Worm (Caenorhabditis elegans) whole organism, mixed stage, embryonic: ENCODE results near the gene C34C12.8.

Experiments
- M03D4.4 ChIP-seq: sonication (generic microtip); optimal IDR thresholded peaks from 2 replicates; lab custom pipeline; 2017; ENCODE audit warnings: mild to moderate bottlenecking, missing genetic modification characterization, missing compliant biosample characterization
- bed-3 ChIP-seq: fragments of 200-800 bp; sonication (Bioruptor generic); optimal IDR thresholded peaks from 3 replicates; lab custom pipeline; 2018; ENCODE audit warnings: mild to moderate bottlenecking, missing genetic modification characterization, moderate library complexity, missing compliant biosample characterization
- blmp-1 ChIP-seq: fragments of 150-350 bp; optimal IDR thresholded peaks from 2 replicates; lab custom pipeline; 2014; ENCODE audit warnings: missing biosample characterization, missing genetic modification characterization
- ceh-39 ChIP-seq: fragments of 150-350 bp; optimal IDR thresholded peaks from 2 replicates; lab custom pipeline; 2014; ENCODE audit warnings: missing biosample characterization, missing genetic modification characterization
- ceh-43 ChIP-seq: fragments of 200-800 bp; sonication (Bioruptor generic); optimal IDR thresholded peaks from 2 replicates; lab custom pipeline; 2018; ENCODE audit warnings: mild to moderate bottlenecking, missing genetic modification characterization, moderate library complexity, missing compliant biosample characterization
- ceh-83 ChIP-seq: fragments of 200-800 bp; sonication (Bioruptor generic); optimal IDR thresholded peaks from 2 replicates; lab custom pipeline; 2018; ENCODE audit warnings: mild to moderate bottlenecking, missing genetic modification characterization, missing compliant biosample characterization
- ces-1 ChIP-seq: fragments of 150-350 bp; optimal IDR thresholded peaks from 2 replicates; lab custom pipeline; 2014; ENCODE audit warnings: missing biosample characterization, missing genetic modification reagents, missing genetic modification characterization
- cnd-1 ChIP-seq: fragments of 200-800 bp; sonication (Bioruptor generic); optimal IDR thresholded peaks from 2 replicates; lab custom pipeline; 2018; ENCODE audit warnings: mild to moderate bottlenecking, missing genetic modification characterization, missing compliant biosample characterization
- drap-1 ChIP-seq: fragments of 200-800 bp; sonication (Bioruptor generic); optimal IDR thresholded peaks from 3 replicates; lab custom pipeline; 2018; ENCODE audit warnings: mild to moderate bottlenecking, missing genetic modification characterization, missing compliant biosample characterization
- elt-1 ChIP-seq: sonication (generic microtip); optimal IDR thresholded peaks from 2 replicates; lab custom pipeline; 2017; ENCODE audit warnings: missing genetic modification characterization, mild to moderate bottlenecking, missing compliant biosample characterization, antibody characterized with exemption, moderate library complexity, borderline replicate concordance; ENCODE audit not compliant: insufficient read depth
- elt-3 ChIP-seq: fragments of 150-350 bp; optimal IDR thresholded peaks from 2 replicates; lab custom pipeline; 2014; ENCODE audit warnings: missing biosample characterization, missing genetic modification characterization
- flh-1 ChIP-seq: fragments of 200-800 bp; sonication (Bioruptor generic); optimal IDR thresholded peaks from 2 replicates; lab custom pipeline; 2018; ENCODE audit warnings: mild to moderate bottlenecking, missing genetic modification characterization, moderate library complexity, missing compliant biosample characterization
- ham-2 ChIP-seq: fragments of 200-800 bp; sonication (Bioruptor generic); optimal IDR thresholded peaks from 2 replicates; lab custom pipeline; 2018; ENCODE audit warnings: mild to moderate bottlenecking, missing genetic modification characterization, missing compliant biosample characterization
- hlh-1 ChIP-seq: fragments of 150-350 bp; optimal IDR thresholded peaks from 2 replicates; lab custom pipeline; 2014; ENCODE audit warnings: missing biosample characterization, missing genetic modification reagents, missing genetic modification characterization
- lin-13 ChIP-seq: fragments of 150-350 bp; optimal IDR thresholded peaks from 2 replicates; lab custom pipeline; 2014; ENCODE audit warnings: missing biosample characterization, missing genetic modification characterization
- lin-32 ChIP-seq: fragments of 200-800 bp; sonication (Bioruptor generic); optimal IDR thresholded peaks from 2 replicates; lab custom pipeline; 2018; ENCODE audit warnings: mild to moderate bottlenecking, missing genetic modification characterization, missing compliant biosample characterization
- lsy-2 ChIP-seq: fragments of 150-350 bp; optimal IDR thresholded peaks from 2 replicates; lab custom pipeline; 2014; ENCODE audit warnings: missing biosample characterization, missing genetic modification characterization
- mab-5 ChIP-seq: fragments of 150-350 bp; optimal IDR thresholded peaks from 2 replicates; lab custom pipeline; 2014; ENCODE audit warnings: missing biosample characterization, missing genetic modification characterization
- mep-1 ChIP-seq: fragments of 150-350 bp; optimal IDR thresholded peaks from 2 replicates; lab custom pipeline; 2017; ENCODE audit warnings: missing biosample characterization, missing genetic modification reagents, missing genetic modification characterization, inconsistent platforms
- mls-2 ChIP-seq: sonication (generic microtip); optimal IDR thresholded peaks from 2 replicates; lab custom pipeline; 2016; ENCODE audit warnings: mild to moderate bottlenecking, missing genetic modification characterization, moderate library complexity, missing compliant biosample characterization
- nhr-12 ChIP-seq: fragments of 150-350 bp; optimal IDR thresholded peaks from 2 replicates; lab custom pipeline; 2014; ENCODE audit warnings: missing biosample characterization, missing genetic modification characterization
- nhr-2 ChIP-seq: fragments of 150-350 bp; optimal IDR thresholded peaks from 2 replicates; lab custom pipeline; 2014; ENCODE audit warnings: missing biosample characterization, missing genetic modification characterization
- nhr-237 ChIP-seq: fragments of 150-350 bp; optimal IDR thresholded peaks from 2 replicates; lab custom pipeline; 2014; ENCODE audit warnings: missing biosample characterization, missing genetic modification characterization
- nhr-28 ChIP-seq: fragments of 150-350 bp; optimal IDR thresholded peaks from 2 replicates; lab custom pipeline; 2014; ENCODE audit warnings: missing biosample characterization, missing genetic modification characterization
- nhr-76 ChIP-seq: sonication (generic microtip); optimal IDR thresholded peaks from 2 replicates; lab custom pipeline; 2017; ENCODE audit warnings: missing biosample characterization, missing genetic modification characterization
- pha-4 ChIP-seq: fragments of 150-350 bp; optimal IDR thresholded peaks from 2 replicates; lab custom pipeline; 2018; ENCODE audit warnings: missing biosample characterization, missing genetic modification reagents, missing genetic modification characterization
- sem-2 ChIP-seq: fragments of 200-800 bp; sonication (Bioruptor generic); optimal IDR thresholded peaks from 2 replicates; lab custom pipeline; 2018; ENCODE audit warnings: mild to moderate bottlenecking, missing genetic modification characterization, missing compliant biosample characterization
- snpc-4 ChIP-seq: fragments of 150-350 bp; optimal IDR thresholded peaks from 2 replicates; lab custom pipeline; 2014; ENCODE audit warnings: missing biosample characterization, missing genetic modification characterization
- sptf-1 ChIP-seq: sonication (generic microtip); optimal IDR thresholded peaks from 2 replicates; lab custom pipeline; 2017; ENCODE audit warnings: mild to moderate bottlenecking, missing genetic modification characterization, moderate library complexity, missing compliant biosample characterization
- tbx-8 ChIP-seq: fragments of 200-800 bp; sonication (Bioruptor generic); optimal IDR thresholded peaks from 2 replicates; lab custom pipeline; 2018; ENCODE audit warnings: mild to moderate bottlenecking, missing genetic modification characterization, moderate library complexity, missing compliant biosample characterization
- unc-120 ChIP-seq: sonication (generic microtip); optimal IDR thresholded peaks from 2 replicates; lab custom pipeline; 2017; ENCODE audit warnings: missing genetic modification characterization, missing compliant biosample characterization; ENCODE audit not compliant: poor library complexity, severe bottlenecking
- unc-39 ChIP-seq: fragments of 150-350 bp; optimal IDR thresholded peaks from 2 replicates; lab custom pipeline; 2014; ENCODE audit warnings: missing biosample characterization, missing genetic modification characterization
- unc-62 ChIP-seq: fragments of 150-350 bp; optimal IDR thresholded peaks from 2 replicates; lab custom pipeline; 2014; ENCODE audit warnings: missing biosample characterization, missing genetic modification reagents, missing genetic modification characterization
- zip-8 ChIP-seq: fragments of 150-350 bp; optimal IDR thresholded peaks from 2 replicates; lab custom pipeline; 2014; ENCODE audit warnings: missing biosample characterization, missing genetic modification characterization
- ztf-11 ChIP-seq: fragments of 150-350 bp; optimal IDR thresholded peaks from 2 replicates; lab custom pipeline; 2014; ENCODE audit warnings: missing biosample characterization, missing genetic modification characterization

Gene C34C12.8

DNA sequence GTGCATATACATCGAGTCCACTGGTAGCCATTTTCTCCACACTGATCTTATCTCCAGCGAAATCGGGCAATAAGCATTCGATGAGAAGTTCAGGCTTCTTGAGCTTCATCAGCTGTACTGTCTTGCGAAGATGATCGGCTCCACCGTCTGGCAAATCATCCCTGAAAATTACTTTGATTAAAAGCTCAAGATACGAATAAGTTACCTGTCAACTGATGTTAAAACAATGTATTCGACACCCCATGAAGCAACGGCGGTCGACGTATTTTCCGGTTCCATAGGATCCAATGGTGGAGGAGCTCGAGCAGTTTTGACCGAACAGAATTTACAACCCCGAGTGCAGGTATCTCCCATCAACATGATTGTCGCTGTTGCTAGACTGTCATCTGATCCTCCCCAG, 44.0 kb downstream of the C34C12.8 start:
- no peak for TF ChIP-seq tbx-8
- no peak for TF ChIP-seq ham-2
- no peak for TF ChIP-seq hlh-1 (tag; lab: Kevin White, UChicago)
- no peak for TF ChIP-seq unc-39
- TF ChIP-seq pha-4 (tag; lab: Kevin White, UChicago) = no peak
- TF ChIP-seq drap-1 (GFP tag; lab: Kevin White, UChicago) = no peak
- no peak for TF ChIP-seq flh-1 (GFP tag; lab: Kevin White, UChicago)
- TF ChIP-seq nhr-76 (tag; lab: Kevin White, UChicago) = no peak
- no peak for TF ChIP-seq nhr-12
- no peak for TF ChIP-seq cnd-1 (tag; lab: Kevin White, UChicago)
- TF ChIP-seq ceh-83 = no peak
- TF ChIP-seq M03D4.4 = no peak
- no peak for TF ChIP-seq blmp-1 (tag; lab: Kevin White, UChicago)
- TF ChIP-seq bed-3 (GFP tag; lab: Kevin White, UChicago) = no peak
- no peak for TF ChIP-seq sem-2 (GFP tag; lab: Kevin White, UChicago)
- TF ChIP-seq nhr-28 (tag; lab: Kevin White, UChicago) = no peak
- no peak for TF ChIP-seq ceh-39
- TF ChIP-seq ceh-43 = no peak
- no peak for TF ChIP-seq unc-120 (tag; lab: Kevin White, UChicago)
- TF ChIP-seq mls-2 (tag; lab: Kevin White, UChicago) = no peak
- TF ChIP-seq, all 35 proteins: peak for 0

DNA sequence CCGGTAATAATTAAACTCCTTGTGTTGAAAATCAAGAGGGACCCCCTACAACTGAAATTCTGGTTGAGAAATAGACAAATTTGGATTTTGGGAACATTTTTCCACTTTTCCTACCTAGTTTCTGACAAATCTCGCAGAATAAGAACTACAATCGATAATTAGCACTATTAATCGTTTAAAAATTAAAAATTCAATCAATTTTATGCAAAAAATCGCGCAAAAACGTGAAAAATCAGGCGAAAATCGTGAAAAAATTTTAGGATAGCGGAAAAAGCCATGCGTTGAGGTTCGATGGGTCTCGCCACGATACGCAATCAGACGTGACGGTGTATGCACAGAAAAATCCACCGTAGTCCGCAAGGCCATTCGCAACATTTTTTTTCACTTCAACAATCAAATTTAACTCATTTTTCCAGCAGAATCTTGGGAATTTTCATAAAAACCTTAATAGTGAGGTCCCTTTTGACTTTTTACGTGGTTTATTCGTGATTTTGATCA, 44.9 kb downstream of the C34C12.8 start, which contains the start of gene lias-1:
Gene lias-1 (minus strand): TSS at position 51 of the 498 bp plus-strand sequence.
- TF ChIP-seq blmp-1 (tag; lab: Kevin White, UChicago) = no peak
- no peak for TF ChIP-seq nhr-2 (tag; lab: Kevin White, UChicago)
- TF ChIP-seq pha-4 (tag; lab: Kevin White, UChicago) = peak; percentile 87
- TF ChIP-seq bed-3 (GFP tag; lab: Kevin White, UChicago) = no peak
- no peak for TF ChIP-seq drap-1 (GFP tag; lab: Kevin White, UChicago)
- peak; percentile 58 for TF ChIP-seq tbx-8
- peak; percentile 15 for TF ChIP-seq ztf-11 (tag; lab: Kevin White, UChicago)
- TF ChIP-seq zip-8 (tag; lab: Kevin White, UChicago) = no peak
- TF ChIP-seq flh-1 (GFP tag; lab: Kevin White, UChicago) = no peak
- peak; percentile 31 for TF ChIP-seq ceh-43
- TF ChIP-seq lin-32 (GFP tag; lab: Kevin White, UChicago) = no peak
- TF ChIP-seq elt-3 (tag; lab: Kevin White, UChicago) = no peak
- no peak for TF ChIP-seq unc-62 (GFP tag; lab: Kevin White, UChicago)
- TF ChIP-seq mep-1 (tag; lab: Kevin White, UChicago) = peak; percentile 92
- TF ChIP-seq sptf-1 (tag; lab: Kevin White, UChicago) = peak; percentile 81
- peak; percentile 58 for TF ChIP-seq unc-120 (tag; lab: Kevin White, UChicago)
- TF ChIP-seq ceh-83 = no peak
- TF ChIP-seq nhr-12 = no peak
- no peak for TF ChIP-seq snpc-4 (tag; lab: Kevin White, UChicago)
- TF ChIP-seq ham-2 = peak; percentile 58
- no peak for TF ChIP-seq nhr-76 (tag; lab: Kevin White, UChicago)
- TF ChIP-seq ceh-39 = no peak
- no peak for TF ChIP-seq elt-1
- TF ChIP-seq lsy-2 = peak; percentile 96
- no peak for TF ChIP-seq cnd-1 (tag; lab: Kevin White, UChicago)
- TF ChIP-seq ces-1 (GFP tag; lab: Kevin White, UChicago) = peak; percentile 61
- TF ChIP-seq mls-2 (tag; lab: Kevin White, UChicago) = no peak
- TF ChIP-seq M03D4.4 = peak; percentile 62
- TF ChIP-seq hlh-1 (tag; lab: Kevin White, UChicago) = peak; percentile 80
- TF ChIP-seq mab-5 (tag; lab: Kevin White, UChicago) = no peak
- TF ChIP-seq nhr-237 (tag; lab: Kevin White, UChicago) = peak; percentile 64
- no peak for TF ChIP-seq nhr-28 (tag; lab: Kevin White, UChicago)
- TF ChIP-seq unc-39 = no peak
- peak; percentile 86 for TF ChIP-seq lin-13
- no peak for TF ChIP-seq sem-2 (GFP tag; lab: Kevin White, UChicago)
- TF ChIP-seq, all 35 proteins: peak for 14

DNA sequence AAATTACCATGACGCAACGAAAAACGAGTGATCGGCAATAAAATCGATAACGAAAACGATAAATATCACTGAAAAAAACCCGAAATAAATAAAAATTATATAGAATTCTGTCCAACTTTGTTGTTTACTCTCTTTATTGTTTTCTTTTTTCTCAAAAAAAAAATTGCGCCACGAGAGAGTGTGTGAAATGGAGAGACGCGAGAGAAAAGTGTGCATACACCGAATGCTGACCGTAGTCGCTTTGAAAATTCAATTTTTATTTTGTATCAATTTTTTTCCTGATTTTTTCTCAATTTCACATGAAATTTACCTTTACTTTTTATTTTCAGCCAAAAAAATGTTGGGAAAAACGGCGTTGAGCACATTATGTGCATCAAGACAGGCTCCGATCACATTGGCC, 49.7 kb downstream of the C34C12.8 start, which contains the start of the genes M01F1.4 and mrpl-35:
Gene M01F1.4 (minus strand): TSS at position 126 of the 400 bp plus-strand sequence.
Gene mrpl-35 (plus strand): TSS at position 330 of the 400 bp plus-strand sequence.
- TF ChIP-seq ztf-11 (tag; lab: Kevin White, UChicago) (no peak), nhr-237 (tag; lab: Kevin White, UChicago) (peak; percentile 21), mep-1 (tag; lab: Kevin White, UChicago) (peak; percentile 65), ham-2 (no peak), lsy-2 (peak; percentile 94), elt-1 (no peak), ces-1 (GFP tag; lab: Kevin White, UChicago) (peak; percentile 51), ceh-83 (no peak)
